Fruit fly (Drosophila melanogaster) whole organism, embryonic: Measurements from ENCODE around the gene CG17732.

Source experiments
- Atf3 ChIP-seq: fragments of 200-800 bp; sonication (Bioruptor generic); optimal IDR thresholded peaks from 3 replicates; lab custom pipeline; 2016; ENCODE audit warnings: missing biosample characterization, missing genetic modification characterization
- Bgb ChIP-seq: fragments of 200-800 bp; sonication (Bioruptor generic); IDR thresholded peaks from 2 replicates; pipeline ENCODE4 v1.3.6; 2022; ENCODE audit warnings: missing biosample characterization, missing genetic modification characterization; ENCODE audit not compliant: partially characterized antibody
- CG10267 ChIP-seq: fragments of 200-800 bp; sonication (Bioruptor generic); optimal IDR thresholded peaks from 2 replicates; lab custom pipeline; 2018; ENCODE audit warnings: missing biosample characterization, mild to moderate bottlenecking, missing genetic modification characterization, moderate library complexity
- CG10462 ChIP-seq: fragments of 200-800 bp; sonication (Bioruptor generic); optimal IDR thresholded peaks from 2 replicates; lab custom pipeline; 2016; ENCODE audit warnings: missing biosample characterization, missing genetic modification characterization
- CG10979 ChIP-seq: fragments of 200-800 bp; sonication (Bioruptor generic); optimal IDR thresholded peaks from 2 replicates; lab custom pipeline; 2018; ENCODE audit warnings: missing biosample characterization, mild to moderate bottlenecking, missing genetic modification characterization, moderate library complexity
- CG11085 ChIP-seq: fragments of 200-800 bp; sonication (Bioruptor generic); IDR thresholded peaks from 2 replicates; pipeline ENCODE4 v1.3.6; 2022; ENCODE audit warnings: missing biosample characterization, missing genetic modification characterization
- CG11093 ChIP-seq: fragments of 200-800 bp; sonication (Bioruptor generic); IDR thresholded peaks from 3 replicates; pipeline ENCODE4 v1.3.6; 2022; ENCODE audit warnings: missing biosample characterization, missing genetic modification characterization
- CG11560 ChIP-seq: fragments of 200-800 bp; sonication (Bioruptor generic); IDR thresholded peaks from 3 replicates; pipeline ENCODE4 v1.3.6; 2022; ENCODE audit warnings: missing biosample characterization, missing genetic modification characterization
- CG14860 ChIP-seq: fragments of 200-800 bp; sonication (Bioruptor generic); IDR thresholded peaks from 3 replicates; pipeline ENCODE4 v1.3.6; 2022; ENCODE audit warnings: missing biosample characterization, missing genetic modification characterization; ENCODE audit not compliant: partially characterized antibody
- CG16813 ChIP-seq: fragments of 200-800 bp; sonication (Bioruptor generic); IDR thresholded peaks from 3 replicates; pipeline ENCODE4 v1.3.6; 2022; ENCODE audit warnings: missing biosample characterization, missing genetic modification characterization; ENCODE audit not compliant: partially characterized antibody
- CG17568 ChIP-seq: fragments of 200-800 bp; sonication (Bioruptor generic); optimal IDR thresholded peaks from 2 replicates; lab custom pipeline; 2018; ENCODE audit warnings: missing biosample characterization, mild to moderate bottlenecking, missing genetic modification characterization, moderate library complexity
- CG2116 ChIP-seq: fragments of 200-800 bp; sonication (Bioruptor generic); optimal IDR thresholded peaks from 3 replicates; lab custom pipeline; 2018; ENCODE audit warnings: missing biosample characterization, mild to moderate bottlenecking, missing genetic modification characterization
- CG2875 ChIP-seq: fragments of 200-800 bp; sonication (Bioruptor generic); optimal IDR thresholded peaks from 2 replicates; lab custom pipeline; 2017; ENCODE audit warnings: missing biosample characterization, mild to moderate bottlenecking, missing genetic modification characterization, missing genetic modification reagents
- CG3407 ChIP-seq: fragments of 200-800 bp; sonication (Bioruptor generic); optimal IDR thresholded peaks from 2 replicates; lab custom pipeline; 2018; ENCODE audit warnings: missing biosample characterization, mild to moderate bottlenecking, missing genetic modification characterization
- CG42726 ChIP-seq: fragments of 200-800 bp; sonication (Bioruptor generic); IDR thresholded peaks from 2 replicates; pipeline ENCODE4 v1.3.6; 2022; ENCODE audit warnings: missing biosample characterization, missing genetic modification characterization; ENCODE audit not compliant: partially characterized antibody
- CG4617 ChIP-seq: fragments of 200-800 bp; sonication (Bioruptor generic); optimal IDR thresholded peaks from 3 replicates; lab custom pipeline; 2016; ENCODE audit warnings: missing biosample characterization, missing genetic modification characterization, borderline replicate concordance
- CG5180 ChIP-seq: fragments of 200-800 bp; sonication (Bioruptor generic); optimal IDR thresholded peaks from 3 replicates; lab custom pipeline; 2017; ENCODE audit warnings: missing biosample characterization, missing genetic modification characterization, mild to moderate bottlenecking, moderate library complexity, missing genetic modification reagents
- D ChIP-seq, 2 experiments: fragments of 200-800 bp in 1 of 2; fragments of >200 bp in 1 of 2; sonication (Bioruptor generic) in 1 of 2; optimal IDR thresholded peaks; 2 replicates in 1 of 2; 3 replicates in 1 of 2; lab custom pipeline; 2017; ENCODE audit warnings: mild to moderate bottlenecking in 1 of 2, missing biosample characterization in 1 of 2, missing genetic modification characterization in 1 of 2, missing genetic modification reagents in 1 of 2
- Dll ChIP-seq: fragments of 200-800 bp; sonication (Bioruptor generic); IDR thresholded peaks from 4 replicates; pipeline ENCODE4 v1.3.6; 2022; ENCODE audit warnings: missing biosample characterization, missing genetic modification characterization; ENCODE audit not compliant: partially characterized antibody
- Dref ChIP-seq: fragments of 200-800 bp; sonication (Bioruptor generic); IDR thresholded peaks from 2 replicates; pipeline ENCODE4 v1.3.6; 2022; ENCODE audit warnings: missing biosample characterization, missing genetic modification characterization
- E2f2 ChIP-seq: fragments of 200-800 bp; sonication (Bioruptor generic); IDR thresholded peaks from 2 replicates; pipeline ENCODE4 v1.3.6; 2022; ENCODE audit warnings: missing biosample characterization, missing genetic modification characterization
- GATAe ChIP-seq: fragments of 200-800 bp; sonication (Bioruptor generic); conservative IDR thresholded peaks from 2 replicates; pipeline ENCODE4 v1.3.6; 2022; ENCODE audit warnings: missing biosample characterization, missing genetic modification characterization
- HLH4C ChIP-seq: fragments of 200-800 bp; sonication (Bioruptor generic); IDR thresholded peaks from 3 replicates; pipeline ENCODE4 v1.3.6; 2022; ENCODE audit warnings: missing biosample characterization, missing genetic modification characterization; ENCODE audit not compliant: partially characterized antibody
- Hmx ChIP-seq: fragments of 200-800 bp; sonication (Bioruptor generic); optimal IDR thresholded peaks from 2 replicates; lab custom pipeline; 2016; ENCODE audit warnings: missing biosample characterization, missing genetic modification characterization
- Lhr ChIP-seq: fragments of 200-800 bp; sonication (Bioruptor generic); optimal IDR thresholded peaks from 3 replicates; lab custom pipeline; 2017; ENCODE audit warnings: mild to moderate bottlenecking, missing biosample characterization, missing genetic modification reagents, missing genetic modification characterization
- Lim3 ChIP-seq: fragments of 200-800 bp; sonication (Bioruptor generic); IDR thresholded peaks from 2 replicates; pipeline ENCODE4 v1.3.6; 2022; ENCODE audit warnings: missing biosample characterization, missing genetic modification characterization
- Max ChIP-seq: fragments of 200-800 bp; sonication (Bioruptor generic); optimal IDR thresholded peaks from 2 replicates; lab custom pipeline; 2016; ENCODE audit warnings: missing biosample characterization, mild to moderate bottlenecking, missing genetic modification characterization
- Sry-β ChIP-seq: fragments of 200-800 bp; sonication (Bioruptor generic); optimal IDR thresholded peaks from 2 replicates; lab custom pipeline; 2018; ENCODE audit warnings: missing biosample characterization, mild to moderate bottlenecking, missing genetic modification characterization, moderate library complexity
- Sry-δ ChIP-seq: fragments of 200-800 bp; sonication (Bioruptor generic); optimal IDR thresholded peaks from 2 replicates; lab custom pipeline; 2016; ENCODE audit warnings: missing biosample characterization, missing genetic modification characterization
- YL-1 ChIP-seq: fragments of 200-800 bp; sonication (Bioruptor generic); optimal IDR thresholded peaks from 3 replicates; lab custom pipeline; 2017; ENCODE audit warnings: missing biosample characterization, mild to moderate bottlenecking, missing genetic modification characterization
- amos ChIP-seq: fragments of 200-800 bp; sonication (Bioruptor generic); IDR thresholded peaks from 2 replicates; pipeline ENCODE4 v1.3.6; 2022; ENCODE audit warnings: missing biosample characterization, missing genetic modification characterization; ENCODE audit not compliant: partially characterized antibody
- bbx ChIP-seq: fragments of 200-800 bp; sonication (Bioruptor generic); IDR thresholded peaks from 2 replicates; pipeline ENCODE4 v1.3.6; 2022; ENCODE audit warnings: missing biosample characterization, missing genetic modification characterization; ENCODE audit not compliant: partially characterized antibody
- crp ChIP-seq, 2 experiments: fragments of 200-800 bp; sonication (Bioruptor generic); optimal IDR thresholded peaks; 2 replicates in 1 of 2; 3 replicates in 1 of 2; lab custom pipeline; 2017; ENCODE audit warnings: missing biosample characterization in 2 of 2, missing genetic modification characterization in 2 of 2, mild to moderate bottlenecking in 1 of 2, moderate library complexity in 1 of 2
- gcm2 ChIP-seq: fragments of 200-800 bp; sonication (Bioruptor generic); optimal IDR thresholded peaks from 2 replicates; lab custom pipeline; 2016; ENCODE audit warnings: missing biosample characterization, missing genetic modification characterization
- grau ChIP-seq: fragments of 200-800 bp; optimal IDR thresholded peaks from 3 replicates; lab custom pipeline; 2019; ENCODE audit warnings: missing biosample characterization, mild to moderate bottlenecking, missing genetic modification characterization, moderate library complexity
- gsb-n ChIP-seq: fragments of 200-800 bp; sonication (Bioruptor generic); optimal IDR thresholded peaks from 3 replicates; lab custom pipeline; 2018; ENCODE audit warnings: missing biosample characterization, mild to moderate bottlenecking, missing genetic modification characterization
- pita ChIP-seq: fragments of 200-800 bp; sonication (Bioruptor generic); optimal IDR thresholded peaks from 2 replicates; lab custom pipeline; 2017; ENCODE audit warnings: missing biosample characterization, mild to moderate bottlenecking, missing genetic modification characterization
- pzg ChIP-seq: fragments of 200-800 bp; sonication (Bioruptor generic); optimal IDR thresholded peaks from 3 replicates; lab custom pipeline; 2018; ENCODE audit warnings: missing biosample characterization, mild to moderate bottlenecking, missing genetic modification characterization, moderate library complexity
- sisA ChIP-seq: fragments of 200-800 bp; sonication (Bioruptor generic); IDR thresholded peaks from 2 replicates; pipeline ENCODE4 v1.3.6; 2022; ENCODE audit warnings: missing biosample characterization, missing genetic modification characterization
- stwl ChIP-seq: fragments of 200-800 bp; sonication (Bioruptor generic); optimal IDR thresholded peaks from 3 replicates; lab custom pipeline; 2018; ENCODE audit warnings: missing biosample characterization, mild to moderate bottlenecking, missing genetic modification characterization, moderate library complexity
- vnd ChIP-seq: fragments of 200-800 bp; sonication (Bioruptor generic); IDR thresholded peaks from 3 replicates; pipeline ENCODE4 v1.3.6; 2022; ENCODE audit warnings: missing biosample characterization, missing genetic modification characterization; ENCODE audit not compliant: partially characterized antibody
- wor ChIP-seq: fragments of 200-800 bp; sonication (Bioruptor generic); IDR thresholded peaks from 2 replicates; pipeline ENCODE4 v1.3.6; 2022; ENCODE audit warnings: missing biosample characterization, missing genetic modification characterization
- zfh2 ChIP-seq: fragments of 200-800 bp; sonication (Bioruptor generic); optimal IDR thresholded peaks from 2 replicates; lab custom pipeline; 2016; ENCODE audit warnings: missing biosample characterization, missing genetic modification characterization

CG17732 gene

DNA sequence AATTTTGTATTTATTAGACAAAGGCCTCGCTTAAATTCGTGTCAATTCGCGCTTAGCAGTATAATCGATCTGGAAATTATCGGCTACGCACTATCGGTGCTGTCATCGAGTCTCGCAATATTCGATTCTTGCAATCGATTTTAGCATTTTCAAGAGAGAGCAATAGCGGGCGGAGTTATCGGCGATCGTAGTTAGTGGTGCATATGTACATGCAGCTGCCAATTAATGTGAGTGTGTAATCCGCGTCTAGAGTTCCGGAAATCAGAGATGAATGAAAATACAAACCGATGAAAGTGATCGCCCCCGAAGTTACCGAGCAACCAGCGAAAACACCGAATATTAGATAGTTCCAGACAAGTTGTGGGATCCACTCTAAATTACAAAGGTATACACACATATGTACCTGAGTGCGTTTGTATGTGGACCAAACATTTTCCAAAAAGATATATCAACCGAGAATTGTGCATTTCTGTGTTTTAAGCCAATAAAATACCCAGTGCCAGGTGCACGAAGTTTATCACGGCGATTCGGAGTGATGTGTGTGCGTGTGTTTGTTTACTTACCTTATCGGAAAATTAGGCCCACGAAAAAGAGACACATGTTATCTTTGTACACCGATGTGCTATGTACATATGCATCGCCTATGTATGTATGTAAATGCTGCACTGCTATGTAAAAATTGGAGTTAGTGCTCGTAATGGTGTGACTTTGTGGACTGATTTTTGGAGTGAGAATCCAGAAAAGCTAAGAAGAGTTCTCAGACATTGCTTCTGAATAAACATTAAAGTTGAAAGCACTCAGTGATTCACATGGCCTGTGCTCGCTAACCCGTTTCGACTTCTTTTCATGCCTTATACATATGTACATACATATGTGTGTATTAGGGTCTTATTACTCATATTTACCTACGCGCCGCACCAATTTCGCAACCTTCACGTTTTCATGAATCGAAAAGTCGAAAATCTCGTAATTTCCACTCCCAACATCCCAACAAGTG, 25.1 kb downstream of the CG17732 start (continued):
- TF ChIP-seq CG11093 (GFP tag; lab: Robert Waterston, UW), result no peak
- TF ChIP-seq CG14860 (GFP tag; lab: Robert Waterston, UW), result peak; percentile 99
- TF ChIP-seq zfh2 (GFP tag; lab: Kevin White, UChicago), result no peak
- no peak for TF ChIP-seq Atf3

DNA sequence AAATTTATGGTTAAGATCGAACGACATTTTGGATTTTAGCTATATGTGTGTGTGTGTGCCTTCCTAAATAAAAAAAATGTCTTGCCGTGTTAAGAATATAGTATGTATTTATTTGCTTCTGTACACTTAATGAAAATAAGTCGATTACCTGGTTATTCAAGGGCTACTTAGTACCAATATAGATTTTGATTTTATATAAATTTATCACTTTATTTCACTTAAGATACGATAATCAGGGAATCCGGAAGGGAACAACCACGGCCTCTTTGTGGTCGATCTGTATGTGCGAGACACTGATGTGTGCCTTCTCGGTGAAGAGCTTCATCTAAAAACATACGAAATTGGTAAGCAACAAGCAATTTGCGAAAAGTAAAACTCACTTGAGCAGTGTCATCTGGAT, 46.2 kb downstream of the CG17732 start, which contains the start of gene CG14183:
Gene CG14183, minus strand, starts transcription at position 101 of the 400 bp plus-strand sequence.
- no peak for TF ChIP-seq Sry-β (GFP tag; lab: Kevin White, UChicago)
- no peak for TF ChIP-seq CG3407 (GFP tag; lab: Kevin White, UChicago)
- TF ChIP-seq CG10462, result no peak
- TF ChIP-seq pita, result no peak
- no peak for TF ChIP-seq CG10979 (tag; lab: Kevin White, UChicago)
- TF ChIP-seq sisA, result no peak
- no peak for TF ChIP-seq CG2875
- TF ChIP-seq Lim3, result no peak
- TF ChIP-seq GATAe (GFP tag; lab: Robert Waterston, UW), result no peak
- no peak for TF ChIP-seq CG5180
- no peak for TF ChIP-seq gsb-n (tag; lab: Kevin White, UChicago)
- TF ChIP-seq gcm2 (GFP tag; lab: Kevin White, UChicago), result no peak
- TF ChIP-seq bbx (GFP tag; lab: Robert Waterston, UW), result no peak
- no peak for TF ChIP-seq grau (tag; lab: Kevin White, UChicago)
- no peak for TF ChIP-seq CG10267 (tag; lab: Kevin White, UChicago)

DNA sequence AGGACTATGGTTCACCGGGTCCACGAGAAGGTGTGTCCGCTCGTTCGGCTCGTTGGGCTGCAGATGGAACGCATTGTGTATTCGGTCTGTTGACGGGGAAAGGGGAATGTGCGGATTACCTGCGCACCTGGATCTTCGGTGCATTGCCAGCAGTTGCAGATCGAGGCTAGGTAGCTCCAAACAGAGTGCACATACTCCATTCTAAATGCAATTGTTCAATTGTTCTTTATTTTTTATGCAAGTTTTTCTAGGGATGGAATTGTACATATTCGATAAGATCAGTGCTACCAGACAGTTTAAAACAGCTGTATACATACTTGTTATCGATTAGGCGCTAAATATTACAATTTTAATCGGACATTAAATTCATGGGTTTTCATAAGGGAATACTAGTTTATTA, 47.3 kb downstream of the CG17732 start, which contains the start of gene Lamtor1:
Gene Lamtor1, minus strand, starts transcription at position 268 of the 400 bp plus-strand sequence.
- no peak for TF ChIP-seq CG11085
- TF ChIP-seq Dref (GFP tag; lab: Robert Waterston, UW), result peak; percentile 90
- peak; percentile 52; the same call in 2 of the 3 replicates for TF ChIP-seq HLH4C (GFP tag; lab: Robert Waterston, UW)
- TF ChIP-seq Max (GFP tag; lab: Kevin White, UChicago), result no peak
- peak; percentile 40; the same call in 1 of the 3 replicates for TF ChIP-seq CG16813 (GFP tag; lab: Robert Waterston, UW)
- 0 out of 4 replicates have a peak, but pooled peaks have one; percentile 23 for TF ChIP-seq Dll (GFP tag; lab: Robert Waterston, UW)
- peak; percentile 83 for TF ChIP-seq Sry-δ
- TF ChIP-seq CG11560 (tag; lab: Robert Waterston, UW), result peak; percentile 99
- peak; percentile 21; the same call in 1 of the 2 replicates for TF ChIP-seq amos (GFP tag; lab: Robert Waterston, UW)
- TF ChIP-seq D (optimal IDR thresholded peaks at IDR 0.05; lab: Kevin White, UChicago), result peak; percentile 73
- TF ChIP-seq D (GFP tag; optimal IDR thresholded peaks at IDR 0.05; lab: Kevin White, UChicago), result no peak
- TF ChIP-seq CG42726 (GFP tag; lab: Robert Waterston, UW), result no peak
- peak; percentile 13 for TF ChIP-seq YL-1 (GFP tag; lab: Kevin White, UChicago)
- TF ChIP-seq CG2116 (GFP tag; lab: Kevin White, UChicago), result peak; percentile 53
- peak; percentile 53; the same call in 1 of the 2 replicates for TF ChIP-seq Bgb (GFP tag; lab: Robert Waterston, UW)
- TF ChIP-seq CG17568 (GFP tag; lab: Kevin White, UChicago), result no peak
- no peak for TF ChIP-seq wor
- peak; percentile 68 for TF ChIP-seq stwl (tag; lab: Kevin White, UChicago)
- TF ChIP-seq vnd (GFP tag; lab: Robert Waterston, UW), result 0 out of 3 replicates have a peak, but pooled peaks have one; percentile 14
- peak; percentile 20 for TF ChIP-seq Lhr (GFP tag; lab: Kevin White, UChicago)
- TF ChIP-seq E2f2 (GFP tag; lab: Robert Waterston, UW), result peak; percentile 96
- TF ChIP-seq CG4617 (GFP tag; lab: Kevin White, UChicago), result peak; percentile 83
- TF ChIP-seq pzg, result peak; percentile 64
- TF ChIP-seq Hmx (GFP tag; lab: Kevin White, UChicago), result no peak
- peak in 1 of 2 experiments; percentile 80 for TF ChIP-seq crp (GFP tag; optimal IDR thresholded peaks at IDR 0.05; lab: Kevin White, UChicago)
